Fruit fly (Drosophila melanogaster): Measurements from ENCODE around the gene pim.

DNA sequence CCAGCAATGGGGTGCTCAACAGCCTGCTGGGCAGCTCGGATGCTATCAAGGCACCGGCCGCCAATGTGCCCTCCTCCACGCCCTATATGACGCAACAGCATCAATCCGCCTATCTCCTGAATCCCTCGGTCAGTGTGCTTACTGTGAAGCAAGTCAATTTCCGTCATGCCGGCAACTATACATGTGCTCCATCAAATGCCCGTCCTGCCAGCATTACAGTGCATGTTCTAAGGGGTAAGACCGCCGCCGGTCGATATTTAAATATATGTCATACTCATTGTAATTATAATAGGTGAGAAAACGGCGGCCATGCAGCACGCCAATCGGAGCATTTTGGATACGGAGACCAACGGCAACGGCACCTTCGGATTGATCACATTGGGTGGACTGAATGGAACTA is 15.8 kb downstream of the pim start:
- no peak for TF ChIP-seq gl (tag; optimal IDR thresholded peaks at IDR 0.05)
- TF ChIP-seq EcR (GFP tag; optimal IDR thresholded peaks at IDR 0.05) = no peak
- no peak for TF ChIP-seq CG10348 (GFP tag; IDR thresholded peaks at IDR 0.05)
- TF ChIP-seq CG4496 (GFP tag; IDR thresholded peaks at IDR 0.05) = no peak
- no peak for TF ChIP-seq CG32121 (GFP tag; IDR thresholded peaks at IDR 0.05)
- TF ChIP-seq CG8301 (tag; optimal IDR thresholded peaks at IDR 0.05) = no peak
- no peak for TF ChIP-seq CG34367 (tag; optimal IDR thresholded peaks at IDR 0.05)
- no peak for TF ChIP-seq CG15710 (tag; optimal IDR thresholded peaks at IDR 0.05)
- TF ChIP-seq CG14655 (GFP tag; optimal IDR thresholded peaks at IDR 0.05) = no peak
- no peak for TF ChIP-seq fd96Ca (GFP tag; IDR thresholded peaks at IDR 0.05)
- no peak for TF ChIP-seq Ets98B (GFP tag; IDR thresholded peaks at IDR 0.05)
- no peak for TF ChIP-seq Pif1A (GFP tag; optimal IDR thresholded peaks at IDR 0.05)
- TF ChIP-seq rn (GFP tag; IDR thresholded peaks at IDR 0.05) = no peak

All from whole organism, pupa.